Worm (Caenorhabditis elegans) whole organism, L4/young adult: ENCODE data around the gene C16C8.19.

Source experiments
- W03F9.2 ChIP-seq: fragments of 150-350 bp; optimal IDR thresholded peaks from 2 replicates; lab custom pipeline; 2014; ENCODE audit warnings: missing biosample characterization, missing genetic modification characterization
- him-1 ChIP-seq: sonication (generic microtip); optimal IDR thresholded peaks from 2 replicates; lab custom pipeline; 2016; ENCODE audit warnings: missing genotype, missing genetic modification reagents, missing genetic modification characterization, missing compliant biosample characterization

DNA sequence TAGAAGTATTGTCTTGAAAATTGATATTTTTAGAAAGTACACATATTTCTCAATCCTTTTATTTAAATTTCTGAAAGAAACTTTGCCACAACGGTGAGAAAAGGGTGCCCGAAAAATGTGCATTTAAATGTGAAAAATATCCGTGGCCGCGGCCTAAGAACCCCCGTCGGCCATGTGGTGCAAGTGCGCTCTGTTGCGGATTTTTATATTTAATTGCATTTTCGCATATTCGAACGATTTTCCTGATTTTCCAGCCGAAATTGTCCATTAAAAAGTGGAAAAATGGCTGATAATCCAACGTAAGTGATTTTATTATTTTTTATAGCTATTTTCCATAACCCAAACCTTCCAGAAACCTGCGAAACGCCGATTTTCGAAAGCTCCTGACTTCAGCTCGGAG lies 23.9 kb downstream of the C16C8.19 start, which contains the start of gene smu-2:
- no peak for TF ChIP-seq W03F9.2 (tag; lab: Kevin White, UChicago)
- no peak for TF ChIP-seq him-1 (tag; lab: Kevin White, UChicago)
